ENCODE assay signal across 3 worm cellular contexts in genomic region chrV:12288577-12288976, ce11.
TF ChIP-seq lines count a peak whose summit lies in the region.

rskd-1 (minus strand) TSS chrV:12288615.

TF ChIP-seq in whole organism, L1 larva, 84 proteins besides CTCF, POLR2A, EP300 and RAD21 (continued from another document):
- TF ChIP-seq C34B4.2 (tag; optimal IDR thresholded peaks at IDR 0.05; lab: Kevin White, UChicago) (no peak), grh-1 (GFP tag; IDR thresholded peaks at IDR 0.05; lab: Robert Waterston, UW) (no peak), nhr-76 (tag; optimal IDR thresholded peaks at IDR 0.05; lab: Kevin White, UChicago) (no peak), snu-23 (GFP tag; optimal IDR thresholded peaks at IDR 0.05; lab: Kevin White, UChicago) (peak; percentile 29), blmp-1 (tag; optimal IDR thresholded peaks at IDR 0.05; lab: Kevin White, UChicago) (peak; percentile 36), nhr-28 (tag; optimal IDR thresholded peaks at IDR 0.05; lab: Kevin White, UChicago) (no peak), lin-14 (GFP tag; optimal IDR thresholded peaks at IDR 0.05; lab: Kevin White, UChicago) (peak; percentile 53)

TF ChIP-seq in whole organism, L2 larva, 48 proteins besides CTCF, POLR2A, EP300 and RAD21 (continued from another document):
- TF ChIP-seq lsy-2 (tag; optimal IDR thresholded peaks at IDR 0.05; lab: Kevin White, UChicago) (peak in 1 of 2 experiments; percentile 35), nhr-6 (tag; optimal IDR thresholded peaks at IDR 0.05; lab: Kevin White, UChicago) (no peak), nhr-21 (tag; optimal IDR thresholded peaks at IDR 0.05; lab: Kevin White, UChicago) (no peak), crh-2 (tag; optimal IDR thresholded peaks at IDR 0.05; lab: Kevin White, UChicago) (peak; percentile 35), nhr-23 (tag; optimal IDR thresholded peaks at IDR 0.05; lab: Kevin White, UChicago) (no peak), zag-1 (tag; optimal IDR thresholded peaks at IDR 0.05; lab: Kevin White, UChicago) (no peak), Y55F3AM.14 (GFP tag; optimal IDR thresholded peaks at IDR 0.05; lab: Kevin White, UChicago) (no peak), egl-27 (tag; optimal IDR thresholded peaks at IDR 0.05; lab: Kevin White, UChicago) (no peak), mab-5 (tag; optimal IDR thresholded peaks at IDR 0.05; lab: Kevin White, UChicago) (no peak), ama-1 (optimal IDR thresholded peaks at IDR 0.05; lab: Kevin White, UChicago) (no peak), mdl-1 (tag; optimal IDR thresholded peaks at IDR 0.05; lab: Kevin White, UChicago) (no peak), ceh-16 (tag; optimal IDR thresholded peaks at IDR 0.05; lab: Kevin White, UChicago) (no peak), lin-13 (GFP tag; optimal IDR thresholded peaks at IDR 0.05; lab: Kevin White, UChicago) (peak; percentile 10), F13H6.1 (tag; optimal IDR thresholded peaks at IDR 0.05; lab: Kevin White, UChicago) (no peak), ZK546.5 (tag; optimal IDR thresholded peaks at IDR 0.05; lab: Kevin White, UChicago) (no peak), alr-1 (tag; optimal IDR thresholded peaks at IDR 0.05; lab: Kevin White, UChicago) (no peak), elt-3 (tag; optimal IDR thresholded peaks at IDR 0.05; lab: Kevin White, UChicago) (no peak), blmp-1 (tag; optimal IDR thresholded peaks at IDR 0.05; lab: Kevin White, UChicago; ENCODE audit: insufficient read depth) (no peak), dmd-4 (tag; optimal IDR thresholded peaks at IDR 0.05; lab: Kevin White, UChicago) (no peak), nhr-237 (tag; optimal IDR thresholded peaks at IDR 0.05; lab: Kevin White, UChicago) (no peak), sem-4 (tag; optimal IDR thresholded peaks at IDR 0.05; lab: Kevin White, UChicago) (no peak), nhr-11 (tag; optimal IDR thresholded peaks at IDR 0.05; lab: Kevin White, UChicago) (no peak), C34F6.9 (tag; optimal IDR thresholded peaks at IDR 0.05; lab: Kevin White, UChicago) (peak; percentile 27), unc-62 (GFP tag; optimal IDR thresholded peaks at IDR 0.05; lab: Kevin White, UChicago) (no peak), nhr-129 (tag; optimal IDR thresholded peaks at IDR 0.05; lab: Kevin White, UChicago) (no peak), nhr-25 (tag; optimal IDR thresholded peaks at IDR 0.05; lab: Kevin White, UChicago) (peak; percentile 53), ztf-1 (GFP tag; conservative IDR thresholded peaks at IDR 0.05; lab: Robert Waterston, UW) (no peak), skn-1 (tag; optimal IDR thresholded peaks at IDR 0.05; lab: Kevin White, UChicago) (no peak), sma-9 (GFP tag; optimal IDR thresholded peaks at IDR 0.05; lab: Kevin White, UChicago) (no peak), sma-9 (tag; optimal IDR thresholded peaks at IDR 0.05; lab: Kevin White, UChicago) (no peak), sma-3 (GFP tag; optimal IDR thresholded peaks at IDR 0.05; lab: Kevin White, UChicago) (no peak), aly-2 (tag; optimal IDR thresholded peaks at IDR 0.05; lab: Kevin White, UChicago) (no peak), unc-39 (tag; optimal IDR thresholded peaks at IDR 0.05; lab: Kevin White, UChicago) (no peak), R02D3.7 (tag; optimal IDR thresholded peaks at IDR 0.05; lab: Kevin White, UChicago) (no peak), snpc-4 (tag; optimal IDR thresholded peaks at IDR 0.05; lab: Kevin White, UChicago) (no peak)

TF ChIP-seq in whole organism, L4 larva, 104 proteins besides CTCF, POLR2A, EP300 and RAD21 (continued from another document):
- TF ChIP-seq dve-1 (tag; optimal IDR thresholded peaks at IDR 0.05; lab: Kevin White, UChicago; ENCODE audit: insufficient read depth) (peak; percentile 17), nhr-10 (tag; optimal IDR thresholded peaks at IDR 0.05; lab: Kevin White, UChicago) (no peak), mes-2 (tag; optimal IDR thresholded peaks at IDR 0.05; lab: Kevin White, UChicago; ENCODE audit: poor library complexity, severe bottlenecking) (no peak), duxl-1 (tag; optimal IDR thresholded peaks at IDR 0.05; lab: Kevin White, UChicago; ENCODE audit: poor library complexity) (no peak), hlh-30 (tag; optimal IDR thresholded peaks at IDR 0.05; lab: Kevin White, UChicago; ENCODE audit: insufficient read depth) (peak; percentile 38), ceh-82 (tag; optimal IDR thresholded peaks at IDR 0.05; lab: Kevin White, UChicago) (no peak), F37D6.2 (tag; optimal IDR thresholded peaks at IDR 0.05; lab: Kevin White, UChicago) (no peak), jun-1 (tag; optimal IDR thresholded peaks at IDR 0.05; lab: Kevin White, UChicago) (no peak)
